Fruit fly (Drosophila melanogaster): ENCODE results near the gene CAH5.

CAH5 gene

dm6 chr3R:31221337-31222047 is 40.9 kb upstream of the CAH5 start:
- TF ChIP-seq Nf-YC (tag; optimal IDR thresholded peaks at IDR 0.05) (peak; percentile 3), CG10543 (GFP tag; optimal IDR thresholded peaks at IDR 0.05) (peak; percentile 63), gcm (GFP tag; optimal IDR thresholded peaks at IDR 0.05) (peak; percentile 1), Fer1 (GFP tag; optimal IDR thresholded peaks at IDR 0.05) (peak; percentile 31), Oli (tag; optimal IDR thresholded peaks at IDR 0.05) (no peak), CG15479 (GFP tag; optimal IDR thresholded peaks at IDR 0.05) (peak; percentile 43), Med (GFP tag) (peak; percentile 48), Vsx1 (GFP tag; optimal IDR thresholded peaks at IDR 0.05) (peak; percentile 14), ken (GFP tag; IDR thresholded peaks at IDR 0.05) (no peak), CG1832 (GFP tag; optimal IDR thresholded peaks at IDR 0.05) (peak; percentile 85), sqz (GFP tag; optimal IDR thresholded peaks at IDR 0.05) (peak; percentile 65), cg (GFP tag; optimal IDR thresholded peaks at IDR 0.05) (peak; percentile 95), CG13287 (GFP tag; IDR thresholded peaks at IDR 0.05; ENCODE audit: partially characterized antibody) (no peak), CG13296 (GFP tag; optimal IDR thresholded peaks at IDR 0.05) (peak; percentile 34), dmrt11E (tag; optimal IDR thresholded peaks at IDR 0.05) (no peak), jing (GFP tag; optimal IDR thresholded peaks at IDR 0.05) (no peak), zf30C (GFP tag; optimal IDR thresholded peaks at IDR 0.05) (peak; percentile 83), odd (GFP tag; optimal IDR thresholded peaks at IDR 0.05) (peak; percentile 3), CG43689 (GFP tag; IDR thresholded peaks at IDR 0.05) (no peak), bsh (GFP tag; optimal IDR thresholded peaks at IDR 0.05) (peak in 1 of 2 experiments; percentile 82), nom (GFP tag; optimal IDR thresholded peaks at IDR 0.05) (peak; percentile 91), MTF-1 (GFP tag; optimal IDR thresholded peaks at IDR 0.05; ENCODE audit: borderline replicate concordance) (peak; percentile 15), CG8924 (tag; optimal IDR thresholded peaks at IDR 0.05) (peak; percentile 43), sens (GFP tag) (peak; percentile 77), kni (GFP tag; optimal IDR thresholded peaks at IDR 0.05) (peak; percentile 48), kay (GFP tag; optimal IDR thresholded peaks at IDR 0.05) (no peak), CG7963 (GFP tag; IDR thresholded peaks at IDR 0.05; ENCODE audit: partially characterized antibody) (no peak), fd64A (GFP tag; optimal IDR thresholded peaks at IDR 0.05) (peak; percentile 41), cad (GFP tag; optimal IDR thresholded peaks at IDR 0.05) (peak; percentile 65), klu (GFP tag; IDR thresholded peaks at IDR 0.05) (no peak), wek (GFP tag; optimal IDR thresholded peaks at IDR 0.05) (peak; percentile 20), fu2 (GFP tag; optimal IDR thresholded peaks at IDR 0.05) (no peak), pum (GFP tag; optimal IDR thresholded peaks at IDR 0.05) (no peak), CG6854 (GFP tag; optimal IDR thresholded peaks at IDR 0.05) (peak; percentile 7), cwo (GFP tag; optimal IDR thresholded peaks at IDR 0.05) (peak; percentile 73), al (GFP tag; IDR thresholded peaks at IDR 0.05) (no peak), CG13624 (GFP tag; optimal IDR thresholded peaks at IDR 0.05) (no peak), CG6689 (GFP tag; IDR thresholded peaks at IDR 0.05) (no peak), bcd (GFP tag; optimal IDR thresholded peaks at IDR 0.05) (no peak), CG4424 (GFP tag; optimal IDR thresholded peaks at IDR 0.05) (no peak), CG7786 (GFP tag; optimal IDR thresholded peaks at IDR 0.05) (no peak), fru (optimal IDR thresholded peaks at IDR 0.05) (peak; percentile 17), Chrac-16 (GFP tag; optimal IDR thresholded peaks at IDR 0.05) (no peak), CG14667 (GFP tag; IDR thresholded peaks at IDR 0.05) (no peak), E2f1 (GFP tag; IDR thresholded peaks at IDR 0.05) (no peak), BtbVII (GFP tag; optimal IDR thresholded peaks at IDR 0.05) (peak; percentile 8), D (optimal IDR thresholded peaks at IDR 0.05) (peak; percentile 80), D (GFP tag; optimal IDR thresholded peaks at IDR 0.05) (no peak), PHDP (tag; optimal IDR thresholded peaks at IDR 0.05) (no peak), D19B (GFP tag; optimal IDR thresholded peaks at IDR 0.05) (no peak)
